Worm (Caenorhabditis elegans) whole organism, L1 larva: ENCODE results near the gene twk-5.

ENCODE experiments used
- ces-1 ChIP-seq: fragments of 150-350 bp; optimal IDR thresholded peaks from 2 replicates; lab custom pipeline; 2014; ENCODE audit warnings: missing biosample characterization, missing genetic modification reagents, missing genetic modification characterization
- nhr-237 ChIP-seq: fragments of 150-350 bp; optimal IDR thresholded peaks from 2 replicates; lab custom pipeline; 2014; ENCODE audit warnings: missing biosample characterization, missing genetic modification characterization
- snpc-4 ChIP-seq: fragments of 150-350 bp; optimal IDR thresholded peaks from 2 replicates; lab custom pipeline; 2014; ENCODE audit warnings: missing biosample characterization, missing genetic modification characterization
- ztf-4 ChIP-seq: fragments of 150-350 bp; optimal IDR thresholded peaks from 2 replicates; lab custom pipeline; 2014; ENCODE audit warnings: missing biosample characterization, missing genetic modification characterization

ce11 chrII:11487999-11488398 lies 2.9 kb upstream of the twk-5 start, which contains the start of gene B0334.13:
- TF ChIP-seq ces-1 (GFP tag; lab: Kevin White, UChicago) (no peak), ztf-4 (tag; lab: Kevin White, UChicago) (no peak), snpc-4 (no peak), nhr-237 (tag; lab: Kevin White, UChicago) (no peak)
